Fruit fly (Drosophila melanogaster): Measurements from ENCODE around the gene CG4957.

Gene CG4957

DNA sequence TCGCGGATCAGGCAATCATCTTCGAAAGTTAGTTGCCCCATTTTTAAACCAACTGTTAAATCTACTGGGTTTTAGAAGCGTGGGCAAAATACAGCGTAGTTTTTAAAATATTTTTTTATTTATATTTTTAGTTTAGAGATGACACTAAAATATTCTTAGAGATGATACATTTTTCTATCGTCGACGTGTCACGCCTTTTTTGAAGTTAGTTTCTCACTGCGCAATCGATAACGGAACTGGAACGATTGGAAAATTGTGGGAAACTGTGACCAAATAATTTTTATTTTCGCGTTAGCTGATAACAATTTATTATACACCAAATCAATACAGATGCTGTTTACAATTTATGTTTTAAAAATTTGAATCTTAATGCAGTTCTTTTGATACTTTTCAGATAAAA, 10.0 kb downstream of the CG4957 start, which contains the start of gene Utx:
TSS of gene Utx (minus strand) at position 154 of the 400 bp plus-strand sequence.
- peak; percentile 23 for TF ChIP-seq Hr83 (GFP tag; optimal IDR thresholded peaks at IDR 0.05; ENCODE audit: poor library complexity, severe bottlenecking)
- TF ChIP-seq woc (GFP tag; optimal IDR thresholded peaks at IDR 0.05) = peak; percentile 71
- TF ChIP-seq Hnf4 (GFP tag; optimal IDR thresholded peaks at IDR 0.05) = no peak
- TF ChIP-seq jim (GFP tag; optimal IDR thresholded peaks at IDR 0.05) = no peak

DNA sequence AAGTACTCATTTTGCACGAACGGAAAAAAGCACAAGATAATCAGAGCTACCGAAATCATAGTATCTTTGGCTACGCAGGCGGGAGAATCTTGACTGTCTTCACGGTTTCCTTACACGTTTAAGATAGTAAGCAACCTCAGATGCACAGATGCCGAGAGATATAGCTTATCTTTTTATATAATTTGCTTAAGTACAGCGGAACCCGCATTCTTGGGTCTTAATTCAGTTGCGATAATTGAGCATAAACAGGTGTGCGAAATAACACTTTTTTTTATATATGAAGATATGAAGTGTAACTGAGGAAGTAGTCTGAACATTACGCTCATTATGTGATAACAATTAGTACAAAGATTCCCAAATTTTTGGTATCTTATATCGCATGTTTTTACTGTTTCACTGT, 12.1 kb downstream of the CG4957 start, which contains the start of gene CG34043:
TSS of gene CG34043 (minus strand) at position 101 of the 400 bp plus-strand sequence.
- no peak for TF ChIP-seq Rel (GFP tag; optimal IDR thresholded peaks at IDR 0.05)
- no peak for TF ChIP-seq Rel (tag; optimal IDR thresholded peaks at IDR 0.05)
- TF ChIP-seq foxo (GFP tag; optimal IDR thresholded peaks at IDR 0.05) = no peak
- TF ChIP-seq Dif (GFP tag; optimal IDR thresholded peaks at IDR 0.05; ENCODE audit: partially characterized antibody) = no peak

DNA sequence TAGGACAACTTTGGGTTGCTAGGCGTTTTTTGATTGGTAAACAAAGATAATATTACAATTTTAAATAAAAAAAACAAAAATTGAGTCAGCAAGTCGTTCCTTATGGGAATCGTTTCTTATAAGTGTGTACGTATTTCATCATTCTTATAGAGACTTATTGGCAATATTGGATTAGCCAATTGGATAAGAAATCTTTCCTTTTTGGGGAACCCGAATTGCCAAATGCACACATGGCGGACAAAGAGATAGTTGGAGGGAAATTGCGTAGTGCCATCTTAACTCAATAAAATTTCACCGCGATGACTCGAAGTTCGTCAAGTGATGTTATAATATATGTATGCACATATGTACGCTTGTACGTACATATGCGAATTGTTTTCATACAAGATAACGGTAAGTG, 22.6 kb downstream of the CG4957 start:
- TF ChIP-seq dsf (GFP tag; optimal IDR thresholded peaks at IDR 0.05; ENCODE audit: borderline replicate concordance) (no peak), CrebA (GFP tag; optimal IDR thresholded peaks at IDR 0.05; ENCODE audit: borderline replicate concordance) (no peak), pan (optimal IDR thresholded peaks at IDR 0.05) (no peak), foxo (GFP tag; optimal IDR thresholded peaks at IDR 0.05) (no peak), ey (GFP tag; optimal IDR thresholded peaks at IDR 0.05) (no peak), Rel (GFP tag; optimal IDR thresholded peaks at IDR 0.05) (no peak), Rel (tag; optimal IDR thresholded peaks at IDR 0.05) (no peak), HLH106 (tag; optimal IDR thresholded peaks at IDR 0.05) (no peak), CG32264 (GFP tag; optimal IDR thresholded peaks at IDR 0.05) (no peak), jim (GFP tag; optimal IDR thresholded peaks at IDR 0.05) (no peak), h (GFP tag; optimal IDR thresholded peaks at IDR 0.05) (no peak), tai (GFP tag; optimal IDR thresholded peaks at IDR 0.05) (no peak), usp (GFP tag; optimal IDR thresholded peaks at IDR 0.05) (no peak), woc (GFP tag; optimal IDR thresholded peaks at IDR 0.05) (no peak), brk (GFP tag; optimal IDR thresholded peaks at IDR 0.05) (no peak), Abd-B (GFP tag; optimal IDR thresholded peaks at IDR 0.05) (no peak), CG9705 (GFP tag; optimal IDR thresholded peaks at IDR 0.05) (no peak), dmrt93B (GFP tag; optimal IDR thresholded peaks at IDR 0.05) (no peak), GATAd (GFP tag; optimal IDR thresholded peaks at IDR 0.05) (no peak), br (GFP tag; optimal IDR thresholded peaks at IDR 0.05) (no peak)

DNA sequence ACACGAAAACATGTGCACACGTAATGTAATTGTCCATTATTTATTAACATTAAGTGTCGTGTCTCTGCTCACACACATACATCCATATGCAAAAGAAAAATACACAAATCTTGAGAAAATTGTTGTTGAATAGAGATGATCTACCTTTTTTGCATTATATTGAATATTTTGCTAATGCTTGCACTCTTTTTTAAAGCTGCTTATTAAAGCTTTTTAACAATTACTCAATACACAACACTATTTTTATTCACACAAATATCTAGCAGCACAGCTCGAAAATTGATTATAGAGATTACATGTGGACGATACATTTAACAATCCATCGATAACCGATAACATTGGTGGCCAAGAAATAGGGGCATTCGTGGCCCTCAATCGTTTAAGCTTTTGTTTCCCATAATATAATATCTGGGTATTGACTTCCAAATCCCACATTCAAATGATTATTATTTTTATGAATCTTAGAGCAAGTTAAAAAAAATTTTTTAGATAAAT, 23.4 kb downstream of the CG4957 start, which contains the start of gene Ufd4:
TSS of gene Ufd4 (minus strand) at position 300 of the 495 bp plus-strand sequence.
- TF ChIP-seq woc (GFP tag; optimal IDR thresholded peaks at IDR 0.05) (no peak), OdsH (GFP tag; optimal IDR thresholded peaks at IDR 0.05) (peak; percentile 37), CG32264 (GFP tag; optimal IDR thresholded peaks at IDR 0.05) (peak; percentile 36), Hr83 (GFP tag; optimal IDR thresholded peaks at IDR 0.05; ENCODE audit: poor library complexity, severe bottlenecking) (peak; percentile 70), Hnf4 (GFP tag; optimal IDR thresholded peaks at IDR 0.05) (no peak), Hr78 (GFP tag; optimal IDR thresholded peaks at IDR 0.05) (no peak), Dif (GFP tag; optimal IDR thresholded peaks at IDR 0.05; ENCODE audit: partially characterized antibody) (no peak), CG9705 (GFP tag; optimal IDR thresholded peaks at IDR 0.05) (peak; percentile 32), sv (GFP tag; optimal IDR thresholded peaks at IDR 0.05) (peak; percentile 44), dsf (GFP tag; optimal IDR thresholded peaks at IDR 0.05; ENCODE audit: borderline replicate concordance) (no peak), lola (GFP tag; optimal IDR thresholded peaks at IDR 0.05) (no peak), N (GFP tag; optimal IDR thresholded peaks at IDR 0.05) (no peak), brk (GFP tag; optimal IDR thresholded peaks at IDR 0.05) (no peak)

DNA sequence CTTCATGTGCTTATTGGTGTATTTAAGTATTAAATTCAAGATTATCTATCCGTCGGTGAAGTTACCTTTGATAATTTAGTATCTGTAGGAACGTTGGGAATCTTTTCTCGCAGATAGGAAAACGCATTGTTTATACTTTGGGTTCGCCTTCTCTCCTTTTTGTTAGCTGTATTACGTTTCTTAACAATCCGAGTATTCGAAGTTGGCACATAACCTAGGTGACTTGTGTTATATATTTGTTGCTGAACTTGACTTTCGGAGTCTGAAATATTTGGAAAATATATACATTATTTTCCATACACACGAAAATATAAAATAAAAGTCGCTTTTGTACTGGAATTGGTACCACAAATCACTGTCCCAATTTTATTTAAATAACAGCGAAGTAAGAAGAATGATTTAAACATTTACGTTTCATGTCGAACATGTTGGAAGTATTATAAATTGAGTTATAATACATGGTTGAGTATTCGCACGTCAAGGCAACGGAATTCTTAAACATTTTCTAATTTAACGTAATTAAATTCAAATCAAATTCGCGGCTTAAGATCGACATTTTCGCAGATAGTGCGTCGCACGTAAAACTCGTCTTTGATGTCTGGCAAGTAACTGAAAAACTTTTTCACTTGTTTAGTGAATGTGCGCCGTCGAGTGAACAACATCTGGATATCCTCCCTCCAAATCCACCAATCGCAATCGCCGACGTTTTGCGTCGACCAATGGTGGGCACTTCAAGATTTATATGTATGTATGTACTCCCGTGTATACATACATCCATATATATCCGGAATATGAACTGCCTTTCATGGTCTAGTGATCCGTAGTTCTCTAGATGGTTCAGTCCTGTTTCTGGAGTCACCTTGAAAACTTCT, 26.4 kb downstream of the CG4957 start, which contains the start of gene Hand:
TSS of gene Hand (minus strand) at position 588 of the 872 bp plus-strand sequence.
- TF ChIP-seq ey (GFP tag; optimal IDR thresholded peaks at IDR 0.05) = no peak
- TF ChIP-seq Hr83 (GFP tag; optimal IDR thresholded peaks at IDR 0.05; ENCODE audit: poor library complexity, severe bottlenecking) = no peak
- no peak for TF ChIP-seq Dfd (GFP tag; optimal IDR thresholded peaks at IDR 0.05)
- TF ChIP-seq dl (GFP tag; optimal IDR thresholded peaks at IDR 0.05; ENCODE audit: insufficient read depth in 1 of 2, partially characterized antibody in 2 of 2) = no peak
- no peak for TF ChIP-seq sage (GFP tag; optimal IDR thresholded peaks at IDR 0.05)
- no peak for TF ChIP-seq N (GFP tag; optimal IDR thresholded peaks at IDR 0.05)
- no peak for TF ChIP-seq CG32264 (GFP tag; optimal IDR thresholded peaks at IDR 0.05)
- TF ChIP-seq woc (GFP tag; optimal IDR thresholded peaks at IDR 0.05) = no peak
- no peak for TF ChIP-seq foxo (GFP tag; optimal IDR thresholded peaks at IDR 0.05)
- TF ChIP-seq Sp1 (GFP tag; optimal IDR thresholded peaks at IDR 0.05) = no peak
- TF ChIP-seq lola (GFP tag; optimal IDR thresholded peaks at IDR 0.05) = no peak
- no peak for TF ChIP-seq Abd-B (GFP tag; optimal IDR thresholded peaks at IDR 0.05)
- no peak for TF ChIP-seq h (GFP tag; optimal IDR thresholded peaks at IDR 0.05)
- no peak for TF ChIP-seq OdsH (GFP tag; optimal IDR thresholded peaks at IDR 0.05)
- no peak for TF ChIP-seq Dif (GFP tag; optimal IDR thresholded peaks at IDR 0.05; ENCODE audit: partially characterized antibody)
- no peak for TF ChIP-seq Hr78 (GFP tag; optimal IDR thresholded peaks at IDR 0.05)
- no peak for TF ChIP-seq GATAd (GFP tag; optimal IDR thresholded peaks at IDR 0.05)

Measured in whole organism, wandering third instar larva.